Fruit fly (Drosophila melanogaster) whole organism, wandering third instar larva: Measurements from ENCODE around the gene Ugt35E2.

ENCODE experiments used
- Abd-B ChIP-seq: fragments of >200 bp; optimal IDR thresholded peaks from 2 replicates; lab custom pipeline; 2017; ENCODE audit warnings: missing biosample characterization, missing genetic modification characterization
- CG32264 ChIP-seq: fragments of 200-800 bp; sonication (Bioruptor generic); optimal IDR thresholded peaks from 2 replicates; lab custom pipeline; 2016; ENCODE audit warnings: missing biosample characterization, missing genetic modification characterization
- CG9705 ChIP-seq: fragments of 200-800 bp; sonication (Bioruptor generic); optimal IDR thresholded peaks from 2 replicates; lab custom pipeline; 2018; ENCODE audit warnings: missing biosample characterization, mild to moderate bottlenecking, missing genetic modification characterization
- CrebA ChIP-seq: fragments of 200-800 bp; sonication (Bioruptor generic); optimal IDR thresholded peaks from 2 replicates; lab custom pipeline; 2016; ENCODE audit warnings: missing biosample characterization, mild to moderate bottlenecking, missing genetic modification characterization, borderline replicate concordance
- Dfd ChIP-seq: fragments of >200 bp; optimal IDR thresholded peaks from 2 replicates; lab custom pipeline; 2017; ENCODE audit warnings: missing biosample characterization, missing genetic modification characterization
- Dif ChIP-seq: fragments of 200-275, 200-300 bp; sonication (Bioruptor generic); optimal IDR thresholded peaks from 2 replicates; lab custom pipeline; 2018; ENCODE audit warnings: missing biosample characterization, missing genetic modification characterization; ENCODE audit not compliant: partially characterized antibody
- GATAd ChIP-seq: sonication (Bioruptor generic); optimal IDR thresholded peaks from 2 replicates; lab custom pipeline; 2016; ENCODE audit warnings: missing biosample characterization, missing genetic modification characterization
- HLH106 ChIP-seq: fragments of 200-800 bp; optimal IDR thresholded peaks from 3 replicates; lab custom pipeline; 2019; ENCODE audit warnings: missing biosample characterization, mild to moderate bottlenecking, missing genetic modification characterization, moderate library complexity
- Hnf4 ChIP-seq: fragments of 200-800 bp; sonication (Bioruptor generic); optimal IDR thresholded peaks from 2 replicates; lab custom pipeline; 2016; ENCODE audit warnings: missing biosample characterization, mild to moderate bottlenecking, missing genetic modification characterization
- Hr83 ChIP-seq: fragments of 200-300 bp; sonication (Bioruptor generic); optimal IDR thresholded peaks from 2 replicates; lab custom pipeline; 2016; ENCODE audit warnings: missing biosample characterization, mild to moderate bottlenecking, missing genetic modification characterization, moderate library complexity; ENCODE audit not compliant: poor library complexity, severe bottlenecking
- Jra ChIP-seq: sonication (Bioruptor generic); optimal IDR thresholded peaks from 2 replicates; lab custom pipeline; 2016; ENCODE audit warnings: missing biosample characterization, missing genetic modification characterization
- Mio ChIP-seq: sonication (Bioruptor generic); optimal IDR thresholded peaks from 2 replicates; lab custom pipeline; 2016; ENCODE audit warnings: missing biosample characterization, missing genetic modification characterization
- Myc ChIP-seq: fragments of >200 bp; optimal IDR thresholded peaks from 2 replicates; lab custom pipeline; 2017
- N ChIP-seq: fragments of >200 bp; optimal IDR thresholded peaks from 2 replicates; lab custom pipeline; 2018; ENCODE audit warnings: missing biosample characterization, missing external identifiers, missing genetic modification characterization
- OdsH ChIP-seq: fragments of 200-800 bp; sonication (Bioruptor generic); optimal IDR thresholded peaks from 2 replicates; lab custom pipeline; 2016; ENCODE audit warnings: missing biosample characterization, mild to moderate bottlenecking, missing genetic modification characterization
- Rel ChIP-seq, 2 experiments: fragments of 200-800 bp; sonication (Bioruptor generic) in 1 of 2; optimal IDR thresholded peaks; 2 replicates in 1 of 2; 3 replicates in 1 of 2; lab custom pipeline; 2016 to 2019; ENCODE audit warnings: mild to moderate bottlenecking in 2 of 2, missing biosample characterization in 2 of 2, missing genetic modification characterization in 2 of 2, moderate library complexity in 1 of 2
- Sp1 ChIP-seq: fragments of 200-800 bp; sonication (Bioruptor generic); optimal IDR thresholded peaks from 3 replicates; lab custom pipeline; 2019; ENCODE audit warnings: missing biosample characterization, mild to moderate bottlenecking, missing genetic modification characterization, moderate library complexity
- Vsx2 ChIP-seq: fragments of 200-300, 225-300 bp; sonication (Bioruptor generic); optimal IDR thresholded peaks from 2 replicates; lab custom pipeline; 2018; ENCODE audit warnings: missing biosample characterization, missing genetic modification characterization; ENCODE audit not compliant: partially characterized antibody
- br ChIP-seq: fragments of 200-800 bp; sonication (Bioruptor generic); optimal IDR thresholded peaks from 2 replicates; lab custom pipeline; 2016; ENCODE audit warnings: missing biosample characterization, missing genetic modification characterization
- brk ChIP-seq: fragments of 200-800 bp; sonication (Bioruptor generic); optimal IDR thresholded peaks from 2 replicates; lab custom pipeline; 2016; ENCODE audit warnings: missing biosample characterization, mild to moderate bottlenecking, missing genetic modification characterization
- dl ChIP-seq, 2 experiments: fragments of 175-275, 200-275 bp in 1 of 2; fragments of 200-275 bp in 1 of 2; sonication (Bioruptor generic); optimal IDR thresholded peaks; lab custom pipeline; 2018; ENCODE audit warnings: mild to moderate bottlenecking in 2 of 2, missing biosample characterization in 2 of 2, missing genetic modification characterization in 2 of 2, moderate library complexity in 2 of 2; ENCODE audit not compliant: partially characterized antibody in 2 of 2, insufficient read depth in 1 of 2
- dmrt93B ChIP-seq: fragments of 200-800 bp; sonication (Bioruptor generic); optimal IDR thresholded peaks from 2 replicates; lab custom pipeline; 2018; ENCODE audit warnings: missing biosample characterization, mild to moderate bottlenecking, missing genetic modification characterization
- dsf ChIP-seq: sonication (Bioruptor generic); optimal IDR thresholded peaks from 2 replicates; lab custom pipeline; 2016; ENCODE audit warnings: missing biosample characterization, missing genetic modification characterization, borderline replicate concordance
- ey ChIP-seq: fragments of 200-800 bp; sonication (Bioruptor generic); optimal IDR thresholded peaks from 2 replicates; lab custom pipeline; 2016; ENCODE audit warnings: missing biosample characterization, missing genetic modification characterization
- foxo ChIP-seq, 2 experiments: fragments of 200-800 bp; sonication (Bioruptor generic); optimal IDR thresholded peaks; 2 replicates in 1 of 2; 3 replicates in 1 of 2; lab custom pipeline; 2016 to 2017; ENCODE audit warnings: missing biosample characterization in 2 of 2, missing genetic modification characterization in 2 of 2
- fru ChIP-seq: fragments of 200-800 bp; sonication (Bioruptor generic); optimal IDR thresholded peaks from 3 replicates; lab custom pipeline; 2016; ENCODE audit warnings: missing biosample characterization, mild to moderate bottlenecking, missing genetic modification characterization
- h ChIP-seq: fragments of 200-800 bp; sonication (Bioruptor generic); optimal IDR thresholded peaks from 3 replicates; lab custom pipeline; 2016; ENCODE audit warnings: missing biosample characterization, mild to moderate bottlenecking, missing genetic modification characterization
- jim ChIP-seq: fragments of 175-275, 200-325 bp; sonication (Bioruptor generic); optimal IDR thresholded peaks from 2 replicates; lab custom pipeline; 2016; ENCODE audit warnings: missing biosample characterization, mild to moderate bottlenecking, missing genetic modification characterization
- lola ChIP-seq: fragments of >200 bp; optimal IDR thresholded peaks from 2 replicates; lab custom pipeline; 2017; ENCODE audit warnings: missing biosample characterization, missing genetic modification characterization
- pan ChIP-seq: fragments of >200 bp; optimal IDR thresholded peaks from 2 replicates; lab custom pipeline; 2017
- psq ChIP-seq: fragments of 200-800 bp; sonication (Bioruptor generic); optimal IDR thresholded peaks from 3 replicates; lab custom pipeline; 2017; ENCODE audit warnings: missing biosample characterization, mild to moderate bottlenecking, missing genetic modification characterization, moderate library complexity
- rgr ChIP-seq: fragments of 200-800 bp; sonication (Bioruptor generic); optimal IDR thresholded peaks from 3 replicates; lab custom pipeline; 2016; ENCODE audit warnings: missing biosample characterization, mild to moderate bottlenecking, missing genetic modification characterization
- sage ChIP-seq: fragments of 200-800 bp; sonication (Bioruptor generic); optimal IDR thresholded peaks from 2 replicates; lab custom pipeline; 2016; ENCODE audit warnings: missing biosample characterization, mild to moderate bottlenecking, missing genetic modification characterization
- sv ChIP-seq: fragments of 200-800 bp; sonication (Bioruptor generic); optimal IDR thresholded peaks from 3 replicates; lab custom pipeline; 2016; ENCODE audit warnings: missing biosample characterization, missing genetic modification characterization
- tai ChIP-seq: sonication (Bioruptor generic); optimal IDR thresholded peaks from 2 replicates; lab custom pipeline; 2016; ENCODE audit warnings: missing biosample characterization, missing genetic modification characterization
- usp ChIP-seq: fragments of >200 bp; optimal IDR thresholded peaks from 2 replicates; lab custom pipeline; 2017; ENCODE audit warnings: missing biosample characterization, missing genetic modification characterization
- woc ChIP-seq: sonication (Bioruptor generic); optimal IDR thresholded peaks from 2 replicates; lab custom pipeline; 2016; ENCODE audit warnings: missing biosample characterization, mild to moderate bottlenecking, missing genetic modification characterization

Gene Ugt35E2

DNA sequence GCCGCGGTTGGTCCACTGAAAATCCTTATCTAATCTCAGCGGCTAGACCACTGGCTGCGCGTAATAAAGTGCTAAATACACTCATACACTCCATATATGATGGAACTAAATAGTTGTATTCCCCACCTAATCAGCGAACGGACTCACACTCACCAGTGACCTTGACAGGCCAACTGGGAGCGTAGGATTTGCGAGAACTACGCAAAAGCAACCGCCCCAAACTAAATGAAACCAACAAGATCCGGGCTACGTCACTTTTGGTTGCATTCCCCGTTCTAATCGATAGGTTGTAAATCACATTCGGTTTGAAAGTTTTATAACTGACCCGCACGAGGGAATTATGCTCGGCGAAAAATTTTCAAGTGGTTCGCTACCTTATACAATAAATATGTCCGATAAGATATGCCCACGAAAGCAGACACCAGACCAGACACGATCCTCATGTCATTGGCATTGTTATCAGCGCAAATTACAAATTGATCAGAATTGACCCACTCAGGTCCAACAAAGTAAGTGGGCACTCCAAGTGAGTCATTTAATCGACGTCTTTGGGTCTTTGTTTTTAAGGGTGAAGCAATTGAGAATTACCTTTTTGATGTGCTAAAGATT lies 31.6 kb upstream of the Ugt35E2 start:
- TF ChIP-seq Rel (GFP tag; optimal IDR thresholded peaks at IDR 0.05; lab: Kevin White, UChicago) = no peak
- TF ChIP-seq Rel (tag; optimal IDR thresholded peaks at IDR 0.05; lab: Kevin White, UChicago) = peak; percentile 47
- peak; percentile 36 for TF ChIP-seq h (GFP tag; lab: Kevin White, UChicago)
- TF ChIP-seq Vsx2 = no peak
- TF ChIP-seq, all 38 proteins: peak for 2

- TF ChIP-seq HLH106 (peak; percentile 21), br (peak; percentile 38), Mio (GFP tag; lab: Kevin White, UChicago) (no peak), dsf (GFP tag; lab: Kevin White, UChicago) (no peak), Rel (GFP tag; optimal IDR thresholded peaks at IDR 0.05; lab: Kevin White, UChicago) (no peak), Rel (tag; optimal IDR thresholded peaks at IDR 0.05; lab: Kevin White, UChicago) (peak; percentile 75), usp (GFP tag; lab: Kevin White, UChicago) (no peak), foxo (GFP tag; optimal IDR thresholded peaks at IDR 0.05; lab: Kevin White, UChicago) (peak in 1 of 2 experiments; percentile 9), fru (GFP tag; lab: Kevin White, UChicago) (no peak), CG32264 (GFP tag; lab: Kevin White, UChicago) (no peak), rgr (GFP tag; lab: Kevin White, UChicago) (peak; percentile 21), dl (GFP tag; optimal IDR thresholded peaks at IDR 0.05; lab: Kevin White, UChicago; ENCODE audit: insufficient read depth in 1 of 2, partially characterized antibody in 2 of 2) (peak; percentile 12 to 53), CrebA (GFP tag; lab: Kevin White, UChicago) (peak; percentile 84), Hnf4 (GFP tag; lab: Kevin White, UChicago) (peak; percentile 5), psq (GFP tag; lab: Kevin White, UChicago) (peak; percentile 48), Vsx2 (peak; percentile 8), h (GFP tag; lab: Kevin White, UChicago) (peak; percentile 29), OdsH (no peak), N (GFP tag; lab: Kevin White, UChicago) (no peak), Dif (GFP tag; lab: Kevin White, UChicago) (peak; percentile 19), Abd-B (GFP tag; lab: Kevin White, UChicago) (no peak), Hr83 (GFP tag; lab: Kevin White, UChicago) (no peak), CG9705 (GFP tag; lab: Kevin White, UChicago) (no peak), Myc (lab: Kevin White, UChicago) (no peak), woc (GFP tag; lab: Kevin White, UChicago) (peak; percentile 79)
- TF ChIP-seq, all 38 proteins: peak for 13
Measured at dm6 chr3R:11198062-11198472, 30.3 kb upstream of the Ugt35E2 start.

DNA sequence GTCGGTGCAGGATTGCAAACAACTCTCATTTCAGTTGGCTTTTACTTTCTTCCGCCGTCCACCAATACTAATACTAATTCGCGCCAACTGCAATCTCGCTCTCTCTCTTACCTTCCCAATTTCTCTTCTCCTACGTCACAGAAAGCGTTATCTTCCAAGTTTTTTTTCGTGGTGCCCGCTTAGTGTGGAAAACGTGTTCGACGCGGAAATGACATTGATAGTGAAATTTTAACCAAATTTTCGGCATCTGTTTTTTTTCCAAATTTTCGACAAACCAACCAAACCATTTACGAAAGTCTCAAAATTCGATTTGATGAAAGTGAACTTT lies 29.6 kb upstream of the Ugt35E2 start, which contains the start of gene cu:
Gene cu (plus strand): TSS at position 204 of the 328 bp plus-strand sequence.
- TF ChIP-seq Vsx2 (peak; percentile 12), h (GFP tag; lab: Kevin White, UChicago) (no peak), sv (GFP tag; lab: Kevin White, UChicago) (peak; percentile 32), dl (GFP tag; optimal IDR thresholded peaks at IDR 0.05; lab: Kevin White, UChicago; ENCODE audit: insufficient read depth in 1 of 2, partially characterized antibody in 2 of 2) (peak; percentile 76 to 82), Jra (GFP tag; lab: Kevin White, UChicago) (peak; percentile 86), brk (GFP tag; lab: Kevin White, UChicago) (peak; percentile 60), Dif (GFP tag; lab: Kevin White, UChicago) (peak; percentile 62), Sp1 (GFP tag; lab: Kevin White, UChicago) (no peak), Dfd (GFP tag; lab: Kevin White, UChicago) (no peak), Myc (lab: Kevin White, UChicago) (no peak), HLH106 (no peak)

DNA sequence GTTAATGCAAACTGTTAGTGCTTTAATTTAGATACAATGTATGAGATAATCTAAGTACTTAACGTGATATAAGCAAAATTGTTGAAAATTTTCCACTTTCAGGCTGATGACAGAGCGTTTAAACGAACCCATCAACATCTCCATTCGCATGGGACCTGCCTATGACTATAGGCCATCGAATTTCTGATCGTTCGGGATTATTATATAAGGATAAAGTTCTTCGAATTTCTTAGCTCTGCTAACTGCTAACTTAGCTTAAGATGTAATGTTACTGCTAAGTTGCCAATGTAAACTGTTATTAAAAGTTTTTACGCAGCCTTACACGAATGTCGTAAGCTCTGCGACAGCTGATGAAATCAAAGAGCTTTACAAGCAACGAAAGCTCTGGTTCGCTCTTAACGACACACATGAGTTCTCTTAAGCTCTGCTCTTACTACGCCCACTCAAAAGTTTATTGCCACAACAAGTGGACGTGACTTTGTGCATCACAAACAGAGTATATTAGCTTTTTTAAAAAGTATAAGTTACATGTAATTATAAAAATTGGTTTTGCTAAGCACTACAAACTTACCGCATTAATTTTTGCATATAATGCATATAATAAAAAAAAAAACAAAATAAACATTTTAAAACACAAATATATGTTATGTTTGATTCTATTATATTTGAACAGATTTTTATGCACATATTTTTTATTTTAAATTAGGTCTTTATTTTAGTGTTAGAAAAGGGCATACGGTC lies 29.0 kb upstream of the Ugt35E2 start:
- peak; percentile 95 for TF ChIP-seq sv (GFP tag; lab: Kevin White, UChicago)
- TF ChIP-seq CG9705 (GFP tag; lab: Kevin White, UChicago) = peak; percentile 94
- no peak for TF ChIP-seq CrebA (GFP tag; lab: Kevin White, UChicago)
- TF ChIP-seq lola (GFP tag; lab: Kevin White, UChicago) = no peak
- TF ChIP-seq Hnf4 (GFP tag; lab: Kevin White, UChicago) = peak; percentile 72
- TF ChIP-seq tai (GFP tag; lab: Kevin White, UChicago) = peak; percentile 73
- TF ChIP-seq Rel (GFP tag; optimal IDR thresholded peaks at IDR 0.05; lab: Kevin White, UChicago) = peak; percentile 73
- peak; percentile 65 for TF ChIP-seq Rel (tag; optimal IDR thresholded peaks at IDR 0.05; lab: Kevin White, UChicago)
- TF ChIP-seq Myc (lab: Kevin White, UChicago) = no peak
- no peak for TF ChIP-seq dl (GFP tag; optimal IDR thresholded peaks at IDR 0.05; lab: Kevin White, UChicago; ENCODE audit: insufficient read depth in 1 of 2, partially characterized antibody in 2 of 2)
- TF ChIP-seq ey (GFP tag; lab: Kevin White, UChicago) = peak; percentile 90
- peak; percentile 72 for TF ChIP-seq sage (GFP tag; lab: Kevin White, UChicago)
- no peak for TF ChIP-seq jim
- no peak for TF ChIP-seq Hr83 (GFP tag; lab: Kevin White, UChicago)
- peak; percentile 64 for TF ChIP-seq GATAd
- TF ChIP-seq pan (lab: Kevin White, UChicago) = no peak
- peak; percentile 98 for TF ChIP-seq dmrt93B (GFP tag; lab: Kevin White, UChicago)
- TF ChIP-seq dsf (GFP tag; lab: Kevin White, UChicago) = peak; percentile 80
- TF ChIP-seq OdsH = peak; percentile 96
- TF ChIP-seq br = peak; percentile 90
- peak; percentile 88 for TF ChIP-seq brk (GFP tag; lab: Kevin White, UChicago)
- peak; percentile 95 for TF ChIP-seq h (GFP tag; lab: Kevin White, UChicago)
- peak; percentile 95 for TF ChIP-seq HLH106
